Fruit fly (Drosophila melanogaster) whole organism, embryonic: ENCODE results near the gene galla-2.

Experiments used
- Awh ChIP-seq: fragments of 200-800 bp; sonication (Bioruptor generic); IDR thresholded peaks from 2 replicates; pipeline ENCODE4, ENCODE4 v1.3.6; 2022; ENCODE audit warnings: missing biosample characterization, missing genetic modification characterization
- CG10321 ChIP-seq: fragments of 200-800 bp; sonication (Bioruptor generic); IDR thresholded peaks from 2 replicates; pipeline ENCODE4 v1.3.6; 2022; ENCODE audit warnings: missing biosample characterization, missing genetic modification characterization
- CG10366 ChIP-seq: fragments of 200-800 bp; sonication (Bioruptor generic); IDR thresholded peaks from 2 replicates; pipeline ENCODE4 v1.3.6; 2022; ENCODE audit warnings: missing biosample characterization, missing genetic modification characterization
- CG10462 ChIP-seq: fragments of 200-800 bp; sonication (Bioruptor generic); optimal IDR thresholded peaks from 2 replicates; lab custom pipeline; 2016; ENCODE audit warnings: missing biosample characterization, missing genetic modification characterization
- CG11085 ChIP-seq: fragments of 200-800 bp; sonication (Bioruptor generic); IDR thresholded peaks from 2 replicates; pipeline ENCODE4 v1.3.6; 2022; ENCODE audit warnings: missing biosample characterization, missing genetic modification characterization
- CG12769 ChIP-seq: fragments of 200-800 bp; sonication (Bioruptor generic); optimal IDR thresholded peaks from 2 replicates; lab custom pipeline; 2019; ENCODE audit warnings: missing biosample characterization, mild to moderate bottlenecking, missing genetic modification characterization, moderate library complexity
- CG13123 ChIP-seq: fragments of 200-800 bp; sonication (Bioruptor generic); optimal IDR thresholded peaks from 2 replicates; lab custom pipeline; 2016; ENCODE audit warnings: missing biosample characterization, missing genetic modification characterization
- CG13775 ChIP-seq: fragments of 200-800 bp; sonication (Bioruptor generic); optimal IDR thresholded peaks from 3 replicates; lab custom pipeline; 2017; ENCODE audit warnings: missing biosample characterization, mild to moderate bottlenecking, missing genetic modification characterization
- CG15479 ChIP-seq: fragments of 200-800 bp; sonication (Bioruptor generic); optimal IDR thresholded peaks from 3 replicates; lab custom pipeline; 2019; ENCODE audit warnings: missing biosample characterization, mild to moderate bottlenecking, missing genetic modification characterization, moderate library complexity
- CG17328 ChIP-seq: fragments of 200-800 bp; sonication (Bioruptor generic); IDR thresholded peaks from 2 replicates; pipeline ENCODE4 v1.3.6; 2022; ENCODE audit warnings: missing biosample characterization, missing genetic modification characterization
- CG17359 ChIP-seq: fragments of 200-800 bp; sonication (Bioruptor generic); optimal IDR thresholded peaks from 3 replicates; lab custom pipeline; 2018; ENCODE audit warnings: missing biosample characterization, mild to moderate bottlenecking, missing genetic modification characterization, moderate library complexity
- CG17568 ChIP-seq: fragments of 200-800 bp; sonication (Bioruptor generic); optimal IDR thresholded peaks from 2 replicates; lab custom pipeline; 2018; ENCODE audit warnings: missing biosample characterization, mild to moderate bottlenecking, missing genetic modification characterization, moderate library complexity
- CG3065 ChIP-seq: fragments of 200-800 bp; sonication (Bioruptor generic); optimal IDR thresholded peaks from 2 replicates; lab custom pipeline; 2016; ENCODE audit warnings: missing biosample characterization, missing genetic modification characterization
- CG31224 ChIP-seq: fragments of 200-800 bp; sonication (Bioruptor generic); IDR thresholded peaks from 2 replicates; pipeline ENCODE4 v1.3.6; 2022; ENCODE audit warnings: missing biosample characterization, missing genetic modification characterization
- CG31441 ChIP-seq: fragments of 200-800 bp; sonication (Bioruptor generic); IDR thresholded peaks from 2 replicates; pipeline ENCODE4 v1.3.6; 2022; ENCODE audit warnings: missing biosample characterization, missing genetic modification characterization
- CG3281 ChIP-seq: fragments of 200-800 bp; sonication (Bioruptor generic); optimal IDR thresholded peaks from 3 replicates; lab custom pipeline; 2017; ENCODE audit warnings: missing biosample characterization, mild to moderate bottlenecking, missing genetic modification characterization
- CG3847 ChIP-seq: fragments of 200-800 bp; sonication (Bioruptor generic); IDR thresholded peaks from 2 replicates; pipeline ENCODE4 v1.3.6; 2022; ENCODE audit warnings: missing biosample characterization, missing genetic modification characterization
- CG6854 ChIP-seq: fragments of 200-800 bp; sonication (Bioruptor generic); optimal IDR thresholded peaks from 3 replicates; lab custom pipeline; 2017; ENCODE audit warnings: missing biosample characterization, mild to moderate bottlenecking, missing genetic modification characterization
- CG7963 ChIP-seq: fragments of 200-800 bp; sonication (Bioruptor generic); IDR thresholded peaks from 3 replicates; pipeline ENCODE4 v1.3.6; 2022; ENCODE audit warnings: missing biosample characterization, missing genetic modification characterization; ENCODE audit not compliant: partially characterized antibody
- CG7987 ChIP-seq: fragments of 200-800 bp; sonication (Bioruptor generic); optimal IDR thresholded peaks from 2 replicates; lab custom pipeline; 2018; ENCODE audit warnings: missing biosample characterization, mild to moderate bottlenecking, missing genetic modification characterization, moderate library complexity
- Elba2 ChIP-seq: fragments of 200-800 bp; sonication (Bioruptor generic); optimal IDR thresholded peaks from 3 replicates; lab custom pipeline; 2016; ENCODE audit warnings: missing biosample characterization, missing genetic modification characterization
- Gsc ChIP-seq: fragments of 200-800 bp; sonication (Bioruptor generic); IDR thresholded peaks from 2 replicates; pipeline ENCODE4 v1.3.6; 2022; ENCODE audit warnings: missing biosample characterization, missing genetic modification characterization
- HHEX ChIP-seq: fragments of 200-800 bp; sonication (Bioruptor generic); optimal IDR thresholded peaks from 3 replicates; lab custom pipeline; 2017; ENCODE audit warnings: missing biosample characterization, mild to moderate bottlenecking, missing genetic modification characterization, missing genetic modification reagents
- Hr3 ChIP-seq: fragments of 200-800 bp; sonication (Bioruptor generic); optimal IDR thresholded peaks from 3 replicates; lab custom pipeline; 2016; ENCODE audit warnings: missing biosample characterization, missing genetic modification characterization
- Max ChIP-seq: fragments of 200-800 bp; sonication (Bioruptor generic); optimal IDR thresholded peaks from 2 replicates; lab custom pipeline; 2016; ENCODE audit warnings: missing biosample characterization, mild to moderate bottlenecking, missing genetic modification characterization
- NC2α ChIP-seq: fragments of 200-800 bp; sonication (Bioruptor generic); optimal IDR thresholded peaks from 2 replicates; lab custom pipeline; 2016; ENCODE audit warnings: missing biosample characterization, missing genetic modification characterization
- NC2β ChIP-seq: fragments of 200-800 bp; sonication (Bioruptor generic); optimal IDR thresholded peaks from 2 replicates; lab custom pipeline; 2016; ENCODE audit warnings: missing biosample characterization, missing genetic modification characterization
- Neu2 ChIP-seq: fragments of 200-800 bp; sonication (Bioruptor generic); optimal IDR thresholded peaks from 3 replicates; lab custom pipeline; 2016; ENCODE audit warnings: missing biosample characterization, missing genetic modification characterization, borderline replicate concordance
- Oli ChIP-seq: fragments of 200-800 bp; sonication (Bioruptor generic); optimal IDR thresholded peaks from 2 replicates; lab custom pipeline; 2018; ENCODE audit warnings: missing biosample characterization, mild to moderate bottlenecking, missing genetic modification characterization, moderate library complexity
- Pdp1 ChIP-seq, 2 experiments: fragments of 200-800 bp; sonication (Bioruptor generic); optimal IDR thresholded peaks; 3 replicates each; lab custom pipeline; 2016; ENCODE audit warnings: missing biosample characterization in 2 of 2, missing genetic modification characterization in 2 of 2, mild to moderate bottlenecking in 1 of 2, moderate library complexity in 1 of 2
- Rfx ChIP-seq: fragments of 200-800 bp; sonication (Bioruptor generic); IDR thresholded peaks from 2 replicates; pipeline ENCODE4 v1.3.6; 2022; ENCODE audit warnings: missing biosample characterization, missing genetic modification characterization
- Rx ChIP-seq: fragments of 200-800 bp; sonication (Bioruptor generic); IDR thresholded peaks from 2 replicates; pipeline ENCODE4 v1.3.6; 2022; ENCODE audit warnings: missing biosample characterization, missing genetic modification characterization
- Stat92E ChIP-seq, 3 experiments: fragments of >200 bp in 2 of 3; fragments of 200-800 bp in 1 of 3; sonication (Bioruptor generic) in 1 of 3; optimal IDR thresholded peaks; 2 replicates each; lab custom pipeline; 2017 to 2019; ENCODE audit warnings: missing biosample characterization in 3 of 3, missing genetic modification characterization in 3 of 3, mild to moderate bottlenecking in 1 of 3, moderate library complexity in 1 of 3
- ac ChIP-seq: fragments of 200-800 bp; sonication (Bioruptor generic); optimal IDR thresholded peaks from 3 replicates; lab custom pipeline; 2017; ENCODE audit warnings: missing biosample characterization, mild to moderate bottlenecking, missing genetic modification characterization
- amos ChIP-seq: fragments of 200-800 bp; sonication (Bioruptor generic); IDR thresholded peaks from 2 replicates; pipeline ENCODE4 v1.3.6; 2022; ENCODE audit warnings: missing biosample characterization, missing genetic modification characterization; ENCODE audit not compliant: partially characterized antibody
- bab2 ChIP-seq: fragments of 200-800 bp; sonication (Bioruptor generic); optimal IDR thresholded peaks from 2 replicates; lab custom pipeline; 2016; ENCODE audit warnings: missing biosample characterization, missing genetic modification characterization
- bsh ChIP-seq, 2 experiments: fragments of 200-800 bp; sonication (Bioruptor generic); optimal IDR thresholded peaks; 2 replicates each; lab custom pipeline; 2017 to 2018; ENCODE audit warnings: mild to moderate bottlenecking in 2 of 2, missing biosample characterization in 2 of 2, missing genetic modification characterization in 2 of 2, moderate library complexity in 1 of 2
- btn ChIP-seq: fragments of 200-800 bp; sonication (Bioruptor generic); optimal IDR thresholded peaks from 2 replicates; lab custom pipeline; 2016; ENCODE audit warnings: missing biosample characterization, missing genetic modification characterization
- dimm ChIP-seq: fragments of 200-800 bp; sonication (Bioruptor generic); IDR thresholded peaks from 2 replicates; pipeline ENCODE4 v1.3.6; 2022; ENCODE audit warnings: missing biosample characterization, missing genetic modification characterization
- emc ChIP-seq: fragments of 200-800 bp; sonication (Bioruptor generic); optimal IDR thresholded peaks from 2 replicates; lab custom pipeline; 2016; ENCODE audit warnings: missing biosample characterization, missing genetic modification characterization
- inv ChIP-seq: fragments of 200-800 bp; sonication (Bioruptor generic); IDR thresholded peaks from 2 replicates; pipeline ENCODE4 v1.3.6; 2022; ENCODE audit warnings: missing biosample characterization, missing genetic modification characterization; ENCODE audit not compliant: partially characterized antibody
- kah ChIP-seq: fragments of 200-800 bp; sonication (Bioruptor generic); optimal IDR thresholded peaks from 2 replicates; lab custom pipeline; 2018; ENCODE audit warnings: missing biosample characterization, mild to moderate bottlenecking, missing genetic modification characterization
- odd ChIP-seq: fragments of 200-800 bp; sonication (Bioruptor generic); optimal IDR thresholded peaks from 2 replicates; lab custom pipeline; 2017; ENCODE audit warnings: missing biosample characterization, mild to moderate bottlenecking, missing genetic modification characterization
- pan ChIP-seq, 4 experiments: fragments of >200 bp in 3 of 4; fragments of 200-800 bp in 1 of 4; sonication (Bioruptor generic) in 1 of 4; optimal IDR thresholded peaks in 3 of 4; IDR thresholded peaks in 1 of 4; 2 replicates each; pipeline versions ENCODE4 v1.3.6 to Lab custom; 2017 to 2022; ENCODE audit warnings: missing biosample characterization in 2 of 4, missing genetic modification characterization in 2 of 4, mixed read lengths in 1 of 4
- tgo ChIP-seq: fragments of 200-800 bp; sonication (Bioruptor generic); IDR thresholded peaks from 3 replicates; pipeline ENCODE4 v1.3.6; 2022; ENCODE audit warnings: missing biosample characterization, missing genetic modification characterization
- tup ChIP-seq: fragments of 200-800 bp; sonication (Bioruptor generic); optimal IDR thresholded peaks from 2 replicates; lab custom pipeline; 2016; ENCODE audit warnings: missing biosample characterization, mild to moderate bottlenecking, missing genetic modification characterization, moderate library complexity
- unc-4 ChIP-seq: fragments of 200-800 bp; sonication (Bioruptor generic); IDR thresholded peaks from 2 replicates; pipeline ENCODE4 v1.3.6; 2022; ENCODE audit warnings: missing biosample characterization, missing genetic modification characterization; ENCODE audit not compliant: partially characterized antibody

The galla-2 gene

dm6 chr3L:10855419-10856213, 27.1 kb upstream of the galla-2 start (continued):
- TF ChIP-seq NC2β (no peak), emc (GFP tag; lab: Kevin White, UChicago) (no peak), Neu2 (GFP tag; lab: Kevin White, UChicago) (no peak), bab2 (GFP tag; lab: Kevin White, UChicago) (peak; percentile 34), CG10321 (peak; percentile 26; the same call in 1 of the 2 replicates), btn (no peak), CG7987 (peak; percentile 30), CG17328 (GFP tag; lab: Robert Waterston, UW) (peak; percentile 88), Gsc (GFP tag; lab: Robert Waterston, UW) (no peak), CG6854 (GFP tag; lab: Kevin White, UChicago) (peak; percentile 82), CG17359 (tag; lab: Kevin White, UChicago) (peak; percentile 88), bsh (GFP tag; optimal IDR thresholded peaks at IDR 0.05; lab: Kevin White, UChicago) (peak; percentile 80 to 88), CG3847 (GFP tag; lab: Robert Waterston, UW) (peak; percentile 84), CG17568 (GFP tag; lab: Kevin White, UChicago) (peak; percentile 67), dimm (GFP tag; lab: Robert Waterston, UW) (peak; percentile 51; the same call in 1 of the 2 replicates), CG3281 (GFP tag; lab: Kevin White, UChicago) (peak; percentile 86), ac (GFP tag; lab: Kevin White, UChicago) (peak; percentile 79), Stat92E (GFP tag; optimal IDR thresholded peaks at IDR 0.05; lab: Kevin White, UChicago) (peak in 1 of 3 experiments; percentile 6), CG10462 (GFP tag; lab: Kevin White, UChicago) (peak; percentile 65), Oli (tag; lab: Kevin White, UChicago) (peak; percentile 89), inv (GFP tag; lab: Robert Waterston, UW) (no peak), pan (optimal IDR thresholded peaks at IDR 0.05; lab: Kevin White, UChicago) (no peak), pan (GFP tag; optimal IDR thresholded peaks at IDR 0.05 in 1 of 2, IDR thresholded peaks at IDR 0.05 in 1 of 2) (peak in 1 of 2 experiments; percentile 90), CG11085 (GFP tag; lab: Robert Waterston, UW) (no peak; the same call in none of the 2 replicates), odd (GFP tag; lab: Kevin White, UChicago) (peak; percentile 82), CG13775 (peak; percentile 81), CG15479 (GFP tag; lab: Kevin White, UChicago) (peak; percentile 36), CG3065 (GFP tag; lab: Kevin White, UChicago) (peak; percentile 71), CG7963 (no peak), Rfx (peak; percentile 75), Elba2 (peak; percentile 61), CG10366 (GFP tag; lab: Robert Waterston, UW) (peak; percentile 79), Max (GFP tag; lab: Kevin White, UChicago) (peak; percentile 32), Rx (GFP tag; lab: Robert Waterston, UW) (peak; percentile 54; the same call in 1 of the 2 replicates), CG12769 (tag; lab: Kevin White, UChicago) (no peak), amos (GFP tag; lab: Robert Waterston, UW) (0 out of 2 replicates have a peak, but pooled peaks have one; percentile 5), unc-4 (GFP tag; lab: Robert Waterston, UW) (no peak), Pdp1 (GFP tag; optimal IDR thresholded peaks at IDR 0.05; lab: Kevin White, UChicago) (no peak), Awh (GFP tag; lab: Robert Waterston, UW) (peak; percentile 79), NC2α (no peak), CG13123 (GFP tag; lab: Kevin White, UChicago) (peak; percentile 45), CG31441 (GFP tag; lab: Robert Waterston, UW) (peak; percentile 89), HHEX (GFP tag; lab: Kevin White, UChicago) (peak; percentile 86), tup (peak; percentile 61), Hr3 (GFP tag; lab: Kevin White, UChicago) (peak; percentile 88), CG31224 (GFP tag; lab: Robert Waterston, UW) (peak; percentile 63), tgo (GFP tag; lab: Robert Waterston, UW) (peak; percentile 89), kah (GFP tag; lab: Kevin White, UChicago) (peak; percentile 74)
